Worm (Caenorhabditis elegans): ENCODE measurements around the gene R05A10.7.

The R05A10.7 gene

DNA sequence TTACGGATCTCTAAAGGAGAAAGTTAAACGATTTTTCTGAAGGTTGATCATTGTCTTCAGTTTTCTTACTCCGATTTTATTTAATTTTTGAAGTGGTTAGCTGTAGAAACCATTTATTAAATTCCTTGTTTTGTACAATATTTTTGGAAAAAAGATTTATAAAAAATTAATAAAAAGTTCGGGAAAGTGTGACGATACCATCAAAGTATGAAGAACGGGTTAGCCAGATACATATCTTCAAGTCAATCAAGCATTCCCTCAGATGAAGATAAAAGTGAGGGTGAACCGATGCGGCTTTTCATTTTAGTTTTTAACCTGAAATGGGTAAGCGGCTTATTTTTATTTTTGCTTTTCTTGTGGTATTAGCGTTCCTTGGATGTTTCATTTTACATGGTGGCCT lies 2.8 kb upstream of the R05A10.7 start, which contains the start of gene R05A10.6:
R05A10.6 (plus strand) TSS at position 301 of the 400 bp plus-strand sequence.
- TF ChIP-seq ceh-16 (tag; optimal IDR thresholded peaks at IDR 0.05) = no peak

ce11 chrIV:14164109-14164508 lies 1.4 kb upstream of the R05A10.7 start:
- TF ChIP-seq fos-1 (tag; optimal IDR thresholded peaks at IDR 0.05) = no peak
- TF ChIP-seq R02D3.7 (tag; optimal IDR thresholded peaks at IDR 0.05) = no peak
- TF ChIP-seq ceh-82 (tag; optimal IDR thresholded peaks at IDR 0.05) = no peak
- TF ChIP-seq nhr-12 (tag; optimal IDR thresholded peaks at IDR 0.05) = no peak
- no peak for TF ChIP-seq elt-3 (tag; optimal IDR thresholded peaks at IDR 0.05)
- TF ChIP-seq egl-5 (tag; optimal IDR thresholded peaks at IDR 0.05) = no peak
- TF ChIP-seq nhr-11 (tag; optimal IDR thresholded peaks at IDR 0.05) = no peak
- no peak for TF ChIP-seq egl-27 (tag; optimal IDR thresholded peaks at IDR 0.05)
- TF ChIP-seq ama-1 (optimal IDR thresholded peaks at IDR 0.05) = no peak
- TF ChIP-seq pqm-1 (tag; optimal IDR thresholded peaks at IDR 0.05) = no peak
- TF ChIP-seq nhr-25 (tag; optimal IDR thresholded peaks at IDR 0.05) = no peak
- TF ChIP-seq pha-4 (tag; optimal IDR thresholded peaks at IDR 0.05) = no peak
- no peak for TF ChIP-seq elt-2 (tag; optimal IDR thresholded peaks at IDR 0.05)
- no peak for TF ChIP-seq lsy-12 (tag; optimal IDR thresholded peaks at IDR 0.05)
- TF ChIP-seq eor-1 (tag; optimal IDR thresholded peaks at IDR 0.05) = no peak
- TF ChIP-seq skn-1 (tag; optimal IDR thresholded peaks at IDR 0.05) = no peak
- TF ChIP-seq hmg-11 (tag; optimal IDR thresholded peaks at IDR 0.05) = no peak
- TF ChIP-seq daf-12 (tag; optimal IDR thresholded peaks at IDR 0.05) = no peak

DNA sequence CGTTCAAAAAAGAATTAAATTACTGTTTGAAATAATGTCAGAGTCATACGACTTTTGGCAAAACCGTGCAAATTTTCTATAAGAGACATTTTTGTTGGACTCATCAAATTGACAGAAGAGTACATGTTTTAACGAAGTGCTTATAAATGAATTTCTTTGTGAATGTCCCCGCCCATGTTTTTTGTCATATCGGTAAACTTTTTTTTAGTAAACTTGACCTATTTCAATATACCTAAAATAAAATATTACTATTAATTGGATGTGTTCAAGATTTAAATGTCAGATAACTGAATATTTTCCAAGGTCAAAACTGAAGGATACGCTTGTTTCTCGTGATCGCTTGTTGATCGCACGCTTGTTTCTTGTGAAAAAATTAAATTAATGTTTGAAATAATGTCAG lies 4.6 kb downstream of the R05A10.7 start, which contains the start of gene R05A10.8:
R05A10.8 (minus strand) TSS at position 101 of the 400 bp plus-strand sequence.
- TF ChIP-seq nhr-11 (tag; optimal IDR thresholded peaks at IDR 0.05) (no peak), lsy-12 (tag; optimal IDR thresholded peaks at IDR 0.05) (no peak), R02D3.7 (tag; optimal IDR thresholded peaks at IDR 0.05) (no peak), nhr-77 (tag; optimal IDR thresholded peaks at IDR 0.05) (no peak), ceh-9 (tag; optimal IDR thresholded peaks at IDR 0.05) (no peak), pqm-1 (tag; optimal IDR thresholded peaks at IDR 0.05) (no peak), nhr-67 (tag; optimal IDR thresholded peaks at IDR 0.05) (no peak), nhr-76 (tag; optimal IDR thresholded peaks at IDR 0.05) (no peak), sea-2 (GFP tag; optimal IDR thresholded peaks at IDR 0.05) (no peak)

- TF ChIP-seq lin-15B (tag; optimal IDR thresholded peaks at IDR 0.05) = no peak
- no peak for TF ChIP-seq skn-1 (tag; optimal IDR thresholded peaks at IDR 0.05)
- no peak for TF ChIP-seq nhr-23 (tag; optimal IDR thresholded peaks at IDR 0.05)
- no peak for TF ChIP-seq snpc-4 (tag; optimal IDR thresholded peaks at IDR 0.05)
- no peak for TF ChIP-seq sea-2 (GFP tag; optimal IDR thresholded peaks at IDR 0.05)
- no peak for TF ChIP-seq mml-1 (tag; optimal IDR thresholded peaks at IDR 0.05)
- TF ChIP-seq nhr-28 (tag; optimal IDR thresholded peaks at IDR 0.05) = no peak
- TF ChIP-seq lin-39 (tag; optimal IDR thresholded peaks at IDR 0.05) = no peak
- TF ChIP-seq nhr-67 (tag; optimal IDR thresholded peaks at IDR 0.05) = no peak
- TF ChIP-seq unc-39 (tag; optimal IDR thresholded peaks at IDR 0.05) = no peak
- no peak for TF ChIP-seq nhr-43 (tag; optimal IDR thresholded peaks at IDR 0.05; ENCODE audit: poor library complexity, severe bottlenecking)
- no peak for TF ChIP-seq pqm-1 (tag; optimal IDR thresholded peaks at IDR 0.05)
- TF ChIP-seq elt-2 (tag; optimal IDR thresholded peaks at IDR 0.05) = no peak
- no peak for TF ChIP-seq ztf-11 (tag; optimal IDR thresholded peaks at IDR 0.05)
Observed at ce11 chrIV:14153261-14153660, 9.4 kb downstream of the R05A10.7 start, which contains the start of gene oac-38. Gene oac-38 (minus strand): TSS chrIV:14153361.

ce11 chrIV:14145594-14145993 lies 17.1 kb downstream of the R05A10.7 start, which contains the start of gene oac-37:
Gene oac-37 (plus strand): TSS chrIV:14145894.
- TF ChIP-seq nhr-67 (tag; optimal IDR thresholded peaks at IDR 0.05) (no peak), snpc-4 (tag; optimal IDR thresholded peaks at IDR 0.05) (no peak), nhr-11 (tag; optimal IDR thresholded peaks at IDR 0.05) (no peak), skn-1 (tag; optimal IDR thresholded peaks at IDR 0.05) (no peak), fkh-2 (tag; optimal IDR thresholded peaks at IDR 0.05) (no peak), fos-1 (tag; optimal IDR thresholded peaks at IDR 0.05) (no peak), elt-1 (tag; optimal IDR thresholded peaks at IDR 0.05) (no peak)

All from whole organism, L3 larva.